Worm (Caenorhabditis elegans): ENCODE data around the gene nceh-1.

nceh-1 gene

ce11 chrV:19354506-19354905 lies 22.7 kb upstream of the nceh-1 start:
- TF ChIP-seq T26A8.4 (GFP tag; IDR thresholded peaks at IDR 0.05) = no peak

- no peak for TF ChIP-seq ceh-82 (tag; optimal IDR thresholded peaks at IDR 0.05)
- TF ChIP-seq nhr-41 (GFP tag; IDR thresholded peaks at IDR 0.05) = no peak
- no peak for TF ChIP-seq aha-1 (tag)
- no peak for TF ChIP-seq zip-2 (tag; optimal IDR thresholded peaks at IDR 0.05)
- no peak for TF ChIP-seq zfp-3 (GFP tag; conservative IDR thresholded peaks at IDR 0.05)
- TF ChIP-seq lin-39 (tag; optimal IDR thresholded peaks at IDR 0.05) = no peak
- TF ChIP-seq duxl-1 (tag; optimal IDR thresholded peaks at IDR 0.05; ENCODE audit: poor library complexity) = no peak
- no peak for TF ChIP-seq egl-27 (tag; optimal IDR thresholded peaks at IDR 0.05)
- TF ChIP-seq daf-8 (GFP tag; IDR thresholded peaks at IDR 0.05) = no peak
- no peak for TF ChIP-seq spr-3 (GFP tag; optimal IDR thresholded peaks at IDR 0.05)
- no peak for TF ChIP-seq arid-1 (GFP tag; conservative IDR thresholded peaks at IDR 0.05)
- TF ChIP-seq ceh-32 (tag; optimal IDR thresholded peaks at IDR 0.05; ENCODE audit: poor library complexity) = no peak
- TF ChIP-seq mxl-3 (GFP tag; optimal IDR thresholded peaks at IDR 0.05) = no peak
- TF ChIP-seq dve-1 (tag; optimal IDR thresholded peaks at IDR 0.05; ENCODE audit: insufficient read depth) = no peak
- no peak for TF ChIP-seq nhr-11 (tag; optimal IDR thresholded peaks at IDR 0.05)
Observed at ce11 chrV:19355219-19355618, 22.0 kb upstream of the nceh-1 start.

- TF ChIP-seq zip-2 (tag; optimal IDR thresholded peaks at IDR 0.05) (no peak), Y48G9A.11 (GFP tag; IDR thresholded peaks at IDR 0.05) (no peak), spr-3 (GFP tag; optimal IDR thresholded peaks at IDR 0.05) (no peak), attf-4 (tag; optimal IDR thresholded peaks at IDR 0.05) (no peak), sdz-12 (GFP tag; optimal IDR thresholded peaks at IDR 0.05) (no peak), ZK337.2 (GFP tag; IDR thresholded peaks at IDR 0.05) (no peak), unc-130 (GFP tag; optimal IDR thresholded peaks at IDR 0.05) (no peak), set-16 (GFP tag; IDR thresholded peaks at IDR 0.05) (no peak), madf-9 (GFP tag; conservative IDR thresholded peaks at IDR 0.05) (no peak), F44E2.7 (GFP tag; IDR thresholded peaks at IDR 0.05) (no peak), nhr-237 (tag; optimal IDR thresholded peaks at IDR 0.05) (no peak), zag-1 (tag; optimal IDR thresholded peaks at IDR 0.05) (no peak), nhr-10 (tag; optimal IDR thresholded peaks at IDR 0.05) (no peak), dmd-6 (GFP tag; IDR thresholded peaks at IDR 0.05) (no peak), lin-1 (GFP tag; IDR thresholded peaks at IDR 0.05) (no peak)
Observed at ce11 chrV:19356717-19357116, 20.5 kb upstream of the nceh-1 start.

ce11 chrV:19358039-19358438 lies 19.2 kb upstream of the nceh-1 start:
- TF ChIP-seq ceh-28 (tag; optimal IDR thresholded peaks at IDR 0.05) (no peak), ceh-20 (GFP tag; IDR thresholded peaks at IDR 0.05) (peak; percentile 22; the same call in 1 of the 2 replicates), aly-2 (tag; optimal IDR thresholded peaks at IDR 0.05) (no peak)

- TF ChIP-seq ceh-32 (tag; optimal IDR thresholded peaks at IDR 0.05; ENCODE audit: poor library complexity) = no peak
- no peak for TF ChIP-seq nhr-76 (tag; optimal IDR thresholded peaks at IDR 0.05)
- TF ChIP-seq hmg-1.1 (GFP tag; IDR thresholded peaks at IDR 0.05) = no peak
- TF ChIP-seq mxl-3 (GFP tag; optimal IDR thresholded peaks at IDR 0.05) = no peak
- no peak for TF ChIP-seq mxl-2 (GFP tag; conservative IDR thresholded peaks at IDR 0.05)
Observed at ce11 chrV:19362568-19362967, 14.7 kb upstream of the nceh-1 start, which contains the start of gene C14B4.2. Gene C14B4.2 (minus strand): TSS chrV:19362668.

Data from whole organism, L4 larva.